Worm (Caenorhabditis elegans) whole organism, L4 larva: ENCODE data around the gene srbc-23.

Source experiments
- ces-1 ChIP-seq: fragments of 150-350 bp; sonication (generic microtip); optimal IDR thresholded peaks from 4 replicates; lab custom pipeline; 2014; ENCODE audit warnings: missing biosample characterization, missing genetic modification reagents, missing genetic modification characterization
- dmd-8 ChIP-seq: fragments of 200-800 bp; sonication (Bioruptor generic); IDR thresholded peaks from 2 replicates; pipeline ENCODE4 v1.3.6; 2022; ENCODE audit warnings: missing genetic modification characterization, missing compliant biosample characterization

ce11 chrV:2181738-2182137 is 28.4 kb downstream of the srbc-23 start, which contains the start of gene srbc-16:
- no peak for TF ChIP-seq dmd-8
- TF ChIP-seq ces-1 (GFP tag; lab: Kevin White, UChicago) = no peak
